Worm (Caenorhabditis elegans): ENCODE data around the gene W02A2.5.
A peak's percentile ranks its signal among the peaks of the same experiment; 100 is the strongest.

DNA sequence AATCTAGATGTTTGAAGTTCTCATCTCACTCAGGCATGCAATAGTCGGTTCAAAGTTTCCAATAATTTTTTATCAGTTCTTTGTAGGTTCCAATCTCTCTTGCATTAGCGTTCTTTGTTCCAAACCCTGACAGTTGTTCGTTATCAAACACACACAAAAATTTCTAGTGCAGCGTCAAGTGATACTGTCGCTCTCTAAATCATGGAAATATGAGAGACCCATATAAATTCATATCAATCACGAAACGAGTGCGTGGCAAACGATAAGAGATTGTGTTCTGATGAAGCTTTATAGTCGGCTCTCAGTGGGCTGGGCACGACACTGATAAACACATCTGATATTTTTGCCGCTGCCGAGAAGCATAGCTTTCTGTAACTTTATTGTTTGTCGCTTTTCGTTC is 28.5 kb upstream of the W02A2.5 start:
- TF ChIP-seq ces-1 (GFP tag; optimal IDR thresholded peaks at IDR 0.05) = no peak
- TF ChIP-seq ztf-11 (tag; optimal IDR thresholded peaks at IDR 0.05) = no peak
- TF ChIP-seq daf-8 (GFP tag; IDR thresholded peaks at IDR 0.05) = no peak
- TF ChIP-seq unc-130 (GFP tag; optimal IDR thresholded peaks at IDR 0.05) = no peak
- TF ChIP-seq rbr-2 (tag; optimal IDR thresholded peaks at IDR 0.05) = no peak
- TF ChIP-seq lin-15B (tag; optimal IDR thresholded peaks at IDR 0.05) = no peak
- no peak for TF ChIP-seq zag-1 (tag; optimal IDR thresholded peaks at IDR 0.05)
- no peak for TF ChIP-seq jun-1 (tag; optimal IDR thresholded peaks at IDR 0.05)
- TF ChIP-seq daf-16 (GFP tag; optimal IDR thresholded peaks at IDR 0.05) = peak in 1 of 2 experiments; percentile 24
- peak; percentile 81 for TF ChIP-seq daf-16 (tag; optimal IDR thresholded peaks at IDR 0.05)
- no peak for TF ChIP-seq nhr-6 (tag; optimal IDR thresholded peaks at IDR 0.05)
- no peak for TF ChIP-seq nhr-237 (tag; optimal IDR thresholded peaks at IDR 0.05)
- TF ChIP-seq Y48G9A.11 (GFP tag; IDR thresholded peaks at IDR 0.05) = no peak
- peak; percentile 82 for TF ChIP-seq pqm-1 (tag; optimal IDR thresholded peaks at IDR 0.05)
- no peak for TF ChIP-seq snpc-4 (tag; optimal IDR thresholded peaks at IDR 0.05)

Measured in whole organism, L4 larva.